Worm (Caenorhabditis elegans) whole organism, L1 larva: ENCODE data around the gene pelo-1.

Experiments used
- C04F5.9 ChIP-seq: sonication (generic microtip); optimal IDR thresholded peaks from 2 replicates; lab custom pipeline; 2016; ENCODE audit warnings: missing genetic modification characterization, missing compliant biosample characterization
- Y116A8C.19 ChIP-seq: sonication (generic microtip); optimal IDR thresholded peaks from 2 replicates; lab custom pipeline; 2016; ENCODE audit warnings: missing compliant biosample characterization, missing genetic modification characterization, borderline replicate concordance
- aha-1 ChIP-seq: fragments of 150-350 bp; optimal IDR thresholded peaks from 2 replicates; lab custom pipeline; 2014; ENCODE audit warnings: missing biosample characterization, missing genetic modification characterization
- ama-1 ChIP-seq: fragments of 150-350 bp; optimal IDR thresholded peaks from 2 replicates; lab custom pipeline; 2014
- blmp-1 ChIP-seq: fragments of 150-350 bp; optimal IDR thresholded peaks from 2 replicates; lab custom pipeline; 2014; ENCODE audit warnings: missing biosample characterization, missing genetic modification characterization
- ceh-63 ChIP-seq: fragments of 200-800 bp; sonication (Bioruptor generic); optimal IDR thresholded peaks from 2 replicates; lab custom pipeline; 2018; ENCODE audit warnings: mild to moderate bottlenecking, missing genetic modification characterization, missing compliant biosample characterization
- ceh-8 ChIP-seq: fragments of 200-800 bp; sonication (Bioruptor generic); optimal IDR thresholded peaks from 2 replicates; lab custom pipeline; 2018; ENCODE audit warnings: mild to moderate bottlenecking, missing genetic modification characterization, moderate library complexity, missing compliant biosample characterization
- ceh-82 ChIP-seq, 3 experiments: fragments of 150-350 bp in 1 of 3; sonication (generic microtip) in 2 of 3; optimal IDR thresholded peaks; 2 replicates each; lab custom pipeline; 2014 to 2017; ENCODE audit warnings: missing biosample characterization in 3 of 3, missing genetic modification characterization in 3 of 3
- ceh-90 ChIP-seq: sonication (generic microtip); optimal IDR thresholded peaks from 2 replicates; lab custom pipeline; 2016; ENCODE audit warnings: missing genetic modification characterization, missing compliant biosample characterization
- ces-1 ChIP-seq: fragments of 150-350 bp; optimal IDR thresholded peaks from 2 replicates; lab custom pipeline; 2014; ENCODE audit warnings: missing biosample characterization, missing genetic modification reagents, missing genetic modification characterization
- dpl-1 ChIP-seq, 3 experiments: fragments of 150-350 bp in 2 of 3; sonication (generic microtip) in 1 of 3; optimal IDR thresholded peaks; 2 replicates each; lab custom pipeline; 2014 to 2017; ENCODE audit warnings: missing biosample characterization in 3 of 3, missing genetic modification characterization in 3 of 3, missing genetic modification reagents in 3 of 3
- dsc-1 ChIP-seq: sonication (generic microtip); optimal IDR thresholded peaks from 2 replicates; lab custom pipeline; 2016; ENCODE audit warnings: mild to moderate bottlenecking, missing genetic modification characterization, missing compliant biosample characterization
- egl-27 ChIP-seq, 2 experiments: fragments of 150-350 bp in 1 of 2; sonication (generic microtip); optimal IDR thresholded peaks; 3 replicates each; lab custom pipeline; 2017 to 2018; ENCODE audit warnings: missing biosample characterization in 2 of 2, missing genetic modification characterization in 2 of 2, missing genetic modification reagents in 2 of 2
- elt-2 ChIP-seq: sonication (generic microtip); optimal IDR thresholded peaks from 2 replicates; lab custom pipeline; 2016; ENCODE audit warnings: missing genetic modification characterization, mild to moderate bottlenecking, inconsistent platforms, missing compliant biosample characterization, missing genetic modification reagents
- fkh-10 ChIP-seq: sonication (generic microtip); optimal IDR thresholded peaks from 2 replicates; lab custom pipeline; 2017; ENCODE audit warnings: missing biosample characterization, missing genetic modification reagents, missing genetic modification characterization
- fkh-4 ChIP-seq: sonication (generic microtip); optimal IDR thresholded peaks from 2 replicates; lab custom pipeline; 2016; ENCODE audit warnings: missing compliant biosample characterization, missing genetic modification characterization, borderline replicate concordance
- fkh-8 ChIP-seq: sonication (generic microtip); optimal IDR thresholded peaks from 2 replicates; lab custom pipeline; 2016; ENCODE audit warnings: mild to moderate bottlenecking, missing genetic modification characterization, missing compliant biosample characterization
- grh-1 ChIP-seq: fragments of 200-800 bp; sonication (Bioruptor generic); IDR thresholded peaks from 2 replicates; pipeline ENCODE4 v1.3.6; 2022; ENCODE audit warnings: missing genetic modification reagents, missing genetic modification characterization, missing compliant biosample characterization
- hlh-17 ChIP-seq: fragments of 200-800 bp; sonication (Bioruptor generic); optimal IDR thresholded peaks from 2 replicates; lab custom pipeline; 2018; ENCODE audit warnings: missing genetic modification characterization, mild to moderate bottlenecking, missing compliant biosample characterization, moderate library complexity, borderline replicate concordance
- hlh-4 ChIP-seq: sonication (generic microtip); optimal IDR thresholded peaks from 2 replicates; lab custom pipeline; 2016; ENCODE audit warnings: mild to moderate bottlenecking, missing genetic modification characterization, missing compliant biosample characterization
- hpl-2 ChIP-seq: fragments of 150-350 bp; optimal IDR thresholded peaks from 2 replicates; lab custom pipeline; 2014; ENCODE audit warnings: missing biosample characterization, missing genetic modification reagents, missing genetic modification characterization
- irx-1 ChIP-seq: sonication (generic microtip); optimal IDR thresholded peaks from 2 replicates; lab custom pipeline; 2016; ENCODE audit warnings: missing genetic modification characterization, missing compliant biosample characterization
- jun-1 ChIP-seq: fragments of 150-350 bp; optimal IDR thresholded peaks from 2 replicates; lab custom pipeline; 2014; ENCODE audit warnings: missing biosample characterization, missing genetic modification reagents, missing genetic modification characterization
- lin-15B ChIP-seq: fragments of 150-350 bp; sonication (generic microtip); optimal IDR thresholded peaks from 3 replicates; lab custom pipeline; 2014; ENCODE audit warnings: missing biosample characterization, missing genetic modification characterization
- lin-39 ChIP-seq: fragments of 150-350 bp; optimal IDR thresholded peaks from 2 replicates; lab custom pipeline; 2014; ENCODE audit warnings: missing biosample characterization, missing genetic modification reagents, missing genetic modification characterization
- mdl-1 ChIP-seq, 2 experiments: fragments of 150-350 bp; optimal IDR thresholded peaks; 2 replicates each; lab custom pipeline; 2014 to 2017; ENCODE audit warnings: missing biosample characterization in 2 of 2, missing genetic modification characterization in 2 of 2, inconsistent platforms in 1 of 2
- mef-2 ChIP-seq: fragments of 150-350 bp; optimal IDR thresholded peaks from 2 replicates; lab custom pipeline; 2014; ENCODE audit warnings: missing biosample characterization, missing genetic modification characterization
- mep-1 ChIP-seq: fragments of 150-350 bp; optimal IDR thresholded peaks from 2 replicates; lab custom pipeline; 2014; ENCODE audit warnings: missing biosample characterization, missing genetic modification characterization
- nhr-11 ChIP-seq: fragments of 150-350 bp; optimal IDR thresholded peaks from 2 replicates; lab custom pipeline; 2014; ENCODE audit warnings: missing biosample characterization, missing genetic modification characterization
- nhr-20 ChIP-seq: sonication (generic microtip); optimal IDR thresholded peaks from 2 replicates; lab custom pipeline; 2016; ENCODE audit warnings: mild to moderate bottlenecking, missing genetic modification characterization, missing compliant biosample characterization
- nhr-237 ChIP-seq: fragments of 150-350 bp; optimal IDR thresholded peaks from 2 replicates; lab custom pipeline; 2014; ENCODE audit warnings: missing biosample characterization, missing genetic modification characterization
- nhr-28 ChIP-seq: fragments of 150-350 bp; optimal IDR thresholded peaks from 2 replicates; lab custom pipeline; 2014; ENCODE audit warnings: missing biosample characterization, missing genetic modification characterization
- nhr-47 ChIP-seq: sonication (generic microtip); optimal IDR thresholded peaks from 2 replicates; lab custom pipeline; 2016; ENCODE audit warnings: mild to moderate bottlenecking, missing genetic modification characterization, moderate library complexity, missing compliant biosample characterization
- nhr-76 ChIP-seq: sonication (generic microtip); optimal IDR thresholded peaks from 2 replicates; lab custom pipeline; 2017; ENCODE audit warnings: missing biosample characterization, missing genetic modification characterization
- nhr-84 ChIP-seq: sonication (generic microtip); optimal IDR thresholded peaks from 2 replicates; lab custom pipeline; 2017; ENCODE audit warnings: missing biosample characterization, missing genetic modification characterization
- pqm-1 ChIP-seq: sonication (generic microtip); optimal IDR thresholded peaks from 3 replicates; lab custom pipeline; 2017; ENCODE audit warnings: missing biosample characterization, missing genetic modification characterization
- rnt-1 ChIP-seq: sonication (generic microtip); optimal IDR thresholded peaks from 2 replicates; lab custom pipeline; 2016; ENCODE audit warnings: mild to moderate bottlenecking, missing genetic modification characterization, moderate library complexity, missing compliant biosample characterization
- skn-1 ChIP-seq: fragments of 150-350 bp; optimal IDR thresholded peaks from 2 replicates; lab custom pipeline; 2014; ENCODE audit warnings: missing biosample characterization, missing genetic modification characterization
- snpc-4 ChIP-seq: fragments of 150-350 bp; optimal IDR thresholded peaks from 2 replicates; lab custom pipeline; 2014; ENCODE audit warnings: missing biosample characterization, missing genetic modification characterization
- snu-23 ChIP-seq: sonication (generic microtip); optimal IDR thresholded peaks from 2 replicates; lab custom pipeline; 2016; ENCODE audit warnings: missing genetic modification characterization, missing compliant biosample characterization
- sptf-1 ChIP-seq: fragments of 150-350 bp; optimal IDR thresholded peaks from 2 replicates; lab custom pipeline; 2014; ENCODE audit warnings: missing biosample characterization, missing genetic modification characterization
- sup-37 ChIP-seq: fragments of 200-800 bp; sonication (Bioruptor generic); optimal IDR thresholded peaks from 2 replicates; lab custom pipeline; 2018; ENCODE audit warnings: mild to moderate bottlenecking, missing genetic modification characterization, missing compliant biosample characterization
- tlp-1 ChIP-seq: fragments of 150-350 bp; optimal IDR thresholded peaks from 2 replicates; lab custom pipeline; 2014; ENCODE audit warnings: missing biosample characterization, missing genetic modification characterization
- unc-30 ChIP-seq: sonication (generic microtip); optimal IDR thresholded peaks from 2 replicates; lab custom pipeline; 2017; ENCODE audit warnings: missing biosample characterization, missing genetic modification characterization
- unc-62 ChIP-seq: fragments of 150-350 bp; optimal IDR thresholded peaks from 2 replicates; lab custom pipeline; 2014; ENCODE audit warnings: missing biosample characterization, missing genetic modification reagents, missing genetic modification characterization
- unc-86 ChIP-seq: sonication (generic microtip); optimal IDR thresholded peaks from 2 replicates; lab custom pipeline; 2016; ENCODE audit warnings: missing genetic modification characterization, missing compliant biosample characterization
- xbp-1 ChIP-seq: sonication (generic microtip); optimal IDR thresholded peaks from 2 replicates; lab custom pipeline; 2016; ENCODE audit warnings: missing genetic modification characterization, missing compliant biosample characterization
- zag-1 ChIP-seq: fragments of 150-350 bp; optimal IDR thresholded peaks from 2 replicates; lab custom pipeline; 2014; ENCODE audit warnings: missing biosample characterization, missing genetic modification characterization
- ztf-11 ChIP-seq, 2 experiments: sonication (generic microtip); optimal IDR thresholded peaks; 2 replicates each; lab custom pipeline; 2016 to 2017; ENCODE audit warnings: missing genetic modification characterization in 2 of 2, missing biosample characterization in 1 of 2, missing compliant biosample characterization in 1 of 2
- ztf-4 ChIP-seq: fragments of 150-350 bp; optimal IDR thresholded peaks from 2 replicates; lab custom pipeline; 2014; ENCODE audit warnings: missing biosample characterization, missing genetic modification characterization

pelo-1 gene

DNA sequence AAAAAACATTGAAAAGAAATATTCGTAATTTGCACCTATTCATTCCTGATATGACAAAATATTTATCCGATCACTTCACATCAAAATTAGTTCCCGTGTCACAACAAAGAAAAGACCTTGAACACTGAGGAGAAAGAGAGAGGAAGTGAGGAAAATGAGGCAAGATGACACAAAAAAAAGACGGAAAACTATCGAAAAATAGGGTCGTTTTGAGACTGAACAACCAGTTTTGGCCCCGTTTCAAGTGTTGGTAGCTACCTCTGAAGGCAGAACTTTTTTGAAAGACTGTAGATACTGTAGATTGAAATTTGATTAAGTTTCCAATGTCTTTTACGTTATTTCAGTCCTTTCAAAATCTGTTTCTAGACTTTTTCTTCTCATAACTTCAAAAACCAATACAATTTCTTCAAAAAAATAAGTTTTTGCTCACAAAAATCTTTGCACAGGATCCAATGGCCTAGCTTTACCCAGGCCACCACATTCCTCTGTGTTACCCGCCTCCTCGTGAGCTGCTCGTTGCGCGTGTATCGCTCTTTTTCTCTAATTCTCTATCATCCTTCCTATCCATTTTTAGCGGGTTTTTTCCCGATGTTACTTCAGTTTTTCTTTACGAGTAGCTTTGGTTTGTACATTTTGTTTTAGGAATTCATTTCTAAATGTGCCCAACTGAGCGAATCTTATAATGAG, 7.6 kb downstream of the pelo-1 start (continued):
- no peak for TF ChIP-seq lin-39 (tag; lab: Kevin White, UChicago)
- peak; percentile 66 for TF ChIP-seq nhr-47
- TF ChIP-seq ztf-4 (tag; lab: Kevin White, UChicago): no peak

DNA sequence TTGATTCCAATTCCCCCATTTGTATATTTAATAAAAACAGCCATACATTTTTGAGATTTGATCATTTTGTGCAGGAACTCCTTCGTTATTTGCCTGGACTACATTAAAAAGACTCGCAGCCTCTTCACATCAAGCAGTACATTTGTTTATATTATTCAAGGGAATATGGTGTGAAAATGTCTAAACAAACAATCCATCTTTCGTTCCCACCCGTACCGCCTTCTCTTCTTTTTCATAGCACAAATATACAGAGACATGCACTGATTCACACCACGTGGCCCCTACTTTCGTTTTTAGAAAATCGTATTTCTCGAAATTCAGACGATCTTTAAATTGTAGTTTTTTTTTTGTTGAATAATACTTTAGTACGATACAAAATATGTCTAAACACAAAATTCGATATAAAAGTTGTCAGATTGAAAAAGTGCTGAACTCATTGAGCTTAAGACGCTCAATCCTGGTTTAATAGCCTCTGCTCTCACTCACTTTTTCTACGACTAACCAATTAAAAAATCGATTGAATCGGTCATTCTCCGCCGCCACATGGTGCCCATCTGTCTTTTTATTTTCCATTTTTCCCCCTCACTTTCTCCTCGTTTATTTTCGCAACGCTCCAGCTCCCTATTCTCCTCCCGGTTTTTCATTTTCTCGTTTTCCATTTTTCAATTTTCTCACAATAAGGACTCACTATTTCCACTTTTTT, 8.6 kb downstream of the pelo-1 start:
- no peak for TF ChIP-seq Y116A8C.19 (tag; lab: Kevin White, UChicago)
- no peak for TF ChIP-seq mdl-1 (tag; optimal IDR thresholded peaks at IDR 0.05; lab: Kevin White, UChicago)
- no peak for TF ChIP-seq ceh-82 (tag; optimal IDR thresholded peaks at IDR 0.05; lab: Kevin White, UChicago)
- no peak for TF ChIP-seq ces-1 (GFP tag; lab: Kevin White, UChicago)
- no peak for TF ChIP-seq snpc-4 (tag; lab: Kevin White, UChicago)
- TF ChIP-seq lin-15B: no peak
- peak; percentile 32 for TF ChIP-seq fkh-4 (tag; lab: Kevin White, UChicago)
- peak; percentile 64 for TF ChIP-seq dsc-1 (tag; lab: Kevin White, UChicago)
- TF ChIP-seq pqm-1: no peak
- peak; percentile 5 for TF ChIP-seq hlh-17 (GFP tag; lab: Kevin White, UChicago)
- peak; percentile 60 for TF ChIP-seq elt-2 (tag; lab: Kevin White, UChicago)
- no peak for TF ChIP-seq mef-2
- TF ChIP-seq unc-30 (tag; lab: Kevin White, UChicago): no peak
- peak; percentile 49 for TF ChIP-seq snu-23 (GFP tag; lab: Kevin White, UChicago)
- TF ChIP-seq unc-86 (tag; lab: Kevin White, UChicago): no peak
- TF ChIP-seq jun-1 (tag; lab: Kevin White, UChicago): no peak
- TF ChIP-seq nhr-28 (tag; lab: Kevin White, UChicago): no peak
- peak; percentile 72 for TF ChIP-seq ztf-4 (tag; lab: Kevin White, UChicago)
- peak; percentile 39 for TF ChIP-seq hpl-2 (GFP tag; lab: Kevin White, UChicago)
- TF ChIP-seq nhr-47: peak; percentile 59
- no peak for TF ChIP-seq tlp-1
- peak; percentile 77 for TF ChIP-seq blmp-1 (tag; lab: Kevin White, UChicago)
- TF ChIP-seq egl-27 (tag; optimal IDR thresholded peaks at IDR 0.05; lab: Kevin White, UChicago): no peak
- TF ChIP-seq hlh-4 (tag; lab: Kevin White, UChicago): no peak
- TF ChIP-seq nhr-76 (tag; lab: Kevin White, UChicago): no peak
- TF ChIP-seq sptf-1 (tag; lab: Kevin White, UChicago): no peak
- TF ChIP-seq dpl-1 (GFP tag; optimal IDR thresholded peaks at IDR 0.05; lab: Kevin White, UChicago): no peak
- no peak for TF ChIP-seq xbp-1 (tag; lab: Kevin White, UChicago)
- TF ChIP-seq ceh-90 (tag; lab: Kevin White, UChicago): no peak
- TF ChIP-seq mep-1 (tag; lab: Kevin White, UChicago): no peak
- no peak for TF ChIP-seq ztf-11 (tag; optimal IDR thresholded peaks at IDR 0.05; lab: Kevin White, UChicago)
- no peak for TF ChIP-seq fkh-8 (tag; lab: Kevin White, UChicago)
- no peak for TF ChIP-seq zag-1 (tag; lab: Kevin White, UChicago)
- TF ChIP-seq C04F5.9: no peak
- no peak for TF ChIP-seq fkh-10
- TF ChIP-seq aha-1: no peak
- TF ChIP-seq nhr-237 (tag; lab: Kevin White, UChicago): no peak
- TF ChIP-seq nhr-84 (tag; lab: Kevin White, UChicago): no peak
- no peak for TF ChIP-seq unc-62
- TF ChIP-seq rnt-1 (tag; lab: Kevin White, UChicago): peak; percentile 53
- TF ChIP-seq skn-1: no peak
- TF ChIP-seq grh-1 (GFP tag; lab: Robert Waterston, UW): no peak; the same call in 1 of the 2 replicates
- TF ChIP-seq ceh-8 (GFP tag; lab: Kevin White, UChicago): peak; percentile 44
- TF ChIP-seq ama-1 (lab: Kevin White, UChicago): peak; percentile 95
- TF ChIP-seq nhr-20 (tag; lab: Kevin White, UChicago): peak; percentile 37
- no peak for TF ChIP-seq ceh-63 (GFP tag; lab: Kevin White, UChicago)
- TF ChIP-seq nhr-11: no peak
- TF ChIP-seq sup-37 (GFP tag; lab: Kevin White, UChicago): peak; percentile 41
- peak; percentile 35 for TF ChIP-seq irx-1 (tag; lab: Kevin White, UChicago)
